Fruit fly (Drosophila melanogaster): ENCODE measurements around the gene mthl9.

DNA sequence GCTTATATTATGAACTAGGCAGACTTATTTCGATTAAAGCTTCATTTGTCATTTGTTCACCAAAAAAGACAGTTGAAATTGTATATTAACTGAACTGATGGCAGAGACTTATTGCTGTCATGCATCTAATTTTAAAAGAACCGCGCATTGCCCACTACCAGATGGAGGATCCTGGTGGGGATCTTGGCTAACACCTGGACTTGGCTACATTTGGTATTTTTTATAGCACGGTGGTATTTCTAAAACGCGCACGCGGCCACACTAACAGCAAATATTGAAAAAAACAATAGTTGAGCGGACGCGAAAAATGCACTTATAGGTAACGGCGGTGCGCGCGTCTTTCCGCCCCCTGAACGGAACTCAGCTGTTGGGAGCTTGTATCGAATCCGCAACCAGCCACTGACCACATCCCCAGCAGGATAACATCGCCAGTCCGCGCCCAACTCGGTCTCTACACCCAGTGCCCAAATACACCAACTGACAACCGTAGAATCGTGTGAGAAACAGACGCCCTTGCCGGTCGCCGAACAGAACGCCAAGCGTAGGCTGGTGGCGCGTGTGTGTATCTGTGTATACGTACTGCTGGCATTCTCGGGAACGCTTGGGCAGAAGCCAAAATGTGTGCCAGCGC, 39.8 kb downstream of the mthl9 start:
- TF ChIP-seq CTCF (optimal IDR thresholded peaks at IDR 0.05): peak; percentile 40 to 48
- no peak for TF ChIP-seq CG8478 (optimal IDR thresholded peaks at IDR 0.05)
